Fruit fly (Drosophila melanogaster): ENCODE results near the gene Sgs4.

dm6 chrX:3241984-3242462 is 7.9 kb upstream of the Sgs4 start, which contains the start of the genes ng3 and ng1:
- TF ChIP-seq Jra (GFP tag; optimal IDR thresholded peaks at IDR 0.05) (no peak), rgr (GFP tag; optimal IDR thresholded peaks at IDR 0.05) (no peak), N (GFP tag; optimal IDR thresholded peaks at IDR 0.05) (no peak), Dif (GFP tag; optimal IDR thresholded peaks at IDR 0.05; ENCODE audit: partially characterized antibody) (no peak), ey (GFP tag; optimal IDR thresholded peaks at IDR 0.05) (no peak), Dfd (GFP tag; optimal IDR thresholded peaks at IDR 0.05) (no peak), GATAd (GFP tag; optimal IDR thresholded peaks at IDR 0.05) (no peak), h (GFP tag; optimal IDR thresholded peaks at IDR 0.05) (no peak), Mio (GFP tag; optimal IDR thresholded peaks at IDR 0.05) (no peak), psq (GFP tag; optimal IDR thresholded peaks at IDR 0.05) (no peak)
